Worm (Caenorhabditis elegans) whole organism, L2 larva: Measurements from ENCODE around the gene T21D9.2.

ENCODE experiments used
- C34F6.9 ChIP-seq: fragments of 150-350 bp; optimal IDR thresholded peaks from 2 replicates; lab custom pipeline; 2014; ENCODE audit warnings: missing biosample characterization, missing genetic modification characterization
- F13H6.1 ChIP-seq: sonication (generic microtip); optimal IDR thresholded peaks from 2 replicates; lab custom pipeline; 2016; ENCODE audit warnings: missing genetic modification characterization, missing compliant biosample characterization
- R02D3.7 ChIP-seq: fragments of 150-350 bp; optimal IDR thresholded peaks from 2 replicates; lab custom pipeline; 2014; ENCODE audit warnings: missing biosample characterization, missing genetic modification characterization
- Y55F3AM.14 ChIP-seq: fragments of 200-800 bp; sonication (Bioruptor generic); optimal IDR thresholded peaks from 2 replicates; lab custom pipeline; 2018; ENCODE audit warnings: mild to moderate bottlenecking, missing genetic modification characterization, missing compliant biosample characterization
- aly-2 ChIP-seq: fragments of 150-350 bp; optimal IDR thresholded peaks from 2 replicates; lab custom pipeline; 2014; ENCODE audit warnings: missing biosample characterization, missing genetic modification characterization
- ama-1 ChIP-seq: fragments of 150-350 bp; optimal IDR thresholded peaks from 2 replicates; lab custom pipeline; 2018; ENCODE audit warnings: inconsistent platforms
- blmp-1 ChIP-seq: sonication (generic microtip); optimal IDR thresholded peaks from 2 replicates; lab custom pipeline; 2017; ENCODE audit warnings: missing genetic modification characterization, mild to moderate bottlenecking, missing compliant biosample characterization, antibody characterized with exemption, moderate library complexity; ENCODE audit not compliant: insufficient read depth
- ceh-16 ChIP-seq: fragments of 150-350 bp; optimal IDR thresholded peaks from 2 replicates; lab custom pipeline; 2014; ENCODE audit warnings: missing biosample characterization, missing genetic modification characterization
- crh-2 ChIP-seq: sonication (generic microtip); optimal IDR thresholded peaks from 2 replicates; lab custom pipeline; 2017; ENCODE audit warnings: missing biosample characterization, missing genetic modification characterization
- dmd-4 ChIP-seq: sonication (generic microtip); optimal IDR thresholded peaks from 2 replicates; lab custom pipeline; 2017; ENCODE audit warnings: missing biosample characterization, missing genetic modification characterization
- egl-27 ChIP-seq: sonication (generic microtip); optimal IDR thresholded peaks from 3 replicates; lab custom pipeline; 2017; ENCODE audit warnings: missing biosample characterization, missing genetic modification reagents, missing genetic modification characterization
- fos-1 ChIP-seq: fragments of 150-350 bp; optimal IDR thresholded peaks from 2 replicates; lab custom pipeline; 2014; ENCODE audit warnings: missing biosample characterization, missing genetic modification characterization
- gmeb-1 ChIP-seq: fragments of 150-350 bp; optimal IDR thresholded peaks from 2 replicates; lab custom pipeline; 2014; ENCODE audit warnings: missing biosample characterization, missing genetic modification characterization
- lin-11 ChIP-seq: fragments of 150-350 bp; sonication (generic microtip); optimal IDR thresholded peaks from 2 replicates; lab custom pipeline; 2014; ENCODE audit warnings: missing biosample characterization, missing genetic modification characterization, inconsistent platforms, mixed read lengths
- lin-13 ChIP-seq: fragments of 150-350 bp; optimal IDR thresholded peaks from 2 replicates; lab custom pipeline; 2014; ENCODE audit warnings: missing biosample characterization, missing genetic modification reagents, missing genetic modification characterization
- lin-39 ChIP-seq: fragments of 150-350 bp; optimal IDR thresholded peaks from 2 replicates; lab custom pipeline; 2014; ENCODE audit warnings: missing biosample characterization, missing genetic modification reagents, missing genetic modification characterization
- mab-5 ChIP-seq: fragments of 150-350 bp; optimal IDR thresholded peaks from 2 replicates; lab custom pipeline; 2014; ENCODE audit warnings: missing biosample characterization, missing genetic modification characterization
- nhr-10 ChIP-seq: sonication (generic microtip); optimal IDR thresholded peaks from 2 replicates; lab custom pipeline; 2017; ENCODE audit warnings: missing biosample characterization, missing genetic modification characterization
- nhr-11 ChIP-seq: fragments of 150-350 bp; optimal IDR thresholded peaks from 2 replicates; lab custom pipeline; 2014; ENCODE audit warnings: missing biosample characterization, missing genetic modification characterization
- nhr-129 ChIP-seq: fragments of 150-350 bp; optimal IDR thresholded peaks from 2 replicates; lab custom pipeline; 2014; ENCODE audit warnings: missing biosample characterization, missing genetic modification characterization
- nhr-21 ChIP-seq: fragments of 150-350 bp; optimal IDR thresholded peaks from 2 replicates; lab custom pipeline; 2014; ENCODE audit warnings: missing biosample characterization, missing genetic modification characterization
- nhr-25 ChIP-seq: fragments of 150-350 bp; sonication (generic microtip); optimal IDR thresholded peaks from 3 replicates; lab custom pipeline; 2014; ENCODE audit warnings: missing biosample characterization, missing genetic modification characterization
- nhr-6 ChIP-seq: fragments of 150-350 bp; optimal IDR thresholded peaks from 2 replicates; lab custom pipeline; 2014; ENCODE audit warnings: missing biosample characterization, missing genetic modification characterization
- peb-1 ChIP-seq: fragments of 150-350 bp; optimal IDR thresholded peaks from 2 replicates; lab custom pipeline; 2014; ENCODE audit warnings: missing biosample characterization, missing genetic modification characterization
- sem-4 ChIP-seq: fragments of 150-350 bp; optimal IDR thresholded peaks from 2 replicates; lab custom pipeline; 2014; ENCODE audit warnings: missing biosample characterization, missing genetic modification reagents, missing genetic modification characterization
- skn-1 ChIP-seq: sonication (generic microtip); optimal IDR thresholded peaks from 2 replicates; lab custom pipeline; 2017; ENCODE audit warnings: missing biosample characterization, missing genetic modification characterization
- sma-3 ChIP-seq: sonication (generic microtip); optimal IDR thresholded peaks from 2 replicates; lab custom pipeline; 2016; ENCODE audit warnings: missing genetic modification reagents, missing genetic modification characterization, missing compliant biosample characterization
- sma-9 ChIP-seq, 2 experiments: fragments of 150-350 bp in 1 of 2; sonication (generic microtip) in 1 of 2; optimal IDR thresholded peaks; 2 replicates each; lab custom pipeline; 2014 to 2016; ENCODE audit warnings: missing genetic modification characterization in 2 of 2, mild to moderate bottlenecking in 1 of 2, missing biosample characterization in 1 of 2, missing compliant biosample characterization in 1 of 2, missing genetic modification reagents in 1 of 2, moderate library complexity in 1 of 2
- unc-55 ChIP-seq: fragments of 150-350 bp; sonication (generic microtip); optimal IDR thresholded peaks from 3 replicates; lab custom pipeline; 2014; ENCODE audit warnings: missing biosample characterization, missing genetic modification reagents, missing genetic modification characterization
- ztf-1 ChIP-seq: fragments of 200-800 bp; sonication (Bioruptor generic); conservative IDR thresholded peaks from 2 replicates; pipeline ENCODE4 v1.3.6; 2022; ENCODE audit warnings: missing genetic modification characterization, missing compliant biosample characterization
- ztf-4 ChIP-seq: fragments of 150-350 bp; optimal IDR thresholded peaks from 2 replicates; lab custom pipeline; 2014; ENCODE audit warnings: missing biosample characterization, missing genetic modification characterization

T21D9.2 gene

DNA sequence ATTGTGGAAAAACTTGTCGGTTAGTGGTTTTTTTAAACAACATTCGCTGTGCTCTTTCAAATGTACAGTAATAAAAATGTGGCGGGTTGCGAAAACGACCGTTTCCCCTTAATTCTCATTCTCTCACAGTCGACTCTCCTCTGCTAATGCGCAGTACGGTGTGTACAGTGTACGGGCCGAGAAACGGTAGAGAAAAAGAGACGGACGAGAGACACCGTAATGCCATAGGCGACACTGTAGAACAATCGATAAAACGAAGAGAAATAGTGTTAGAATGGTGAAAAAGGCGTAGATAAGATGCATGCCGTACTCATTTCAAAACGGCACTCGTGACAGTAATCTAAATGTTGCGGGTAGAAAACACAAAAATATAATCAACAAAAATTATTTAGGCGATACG, 6.2 kb downstream of the T21D9.2 start (continued):
- no peak for TF ChIP-seq sem-4 (tag; lab: Kevin White, UChicago)
- TF ChIP-seq sma-9 (GFP tag; optimal IDR thresholded peaks at IDR 0.05; lab: Kevin White, UChicago), result peak; percentile 36
- TF ChIP-seq sma-9 (tag; optimal IDR thresholded peaks at IDR 0.05; lab: Kevin White, UChicago), result no peak

DNA sequence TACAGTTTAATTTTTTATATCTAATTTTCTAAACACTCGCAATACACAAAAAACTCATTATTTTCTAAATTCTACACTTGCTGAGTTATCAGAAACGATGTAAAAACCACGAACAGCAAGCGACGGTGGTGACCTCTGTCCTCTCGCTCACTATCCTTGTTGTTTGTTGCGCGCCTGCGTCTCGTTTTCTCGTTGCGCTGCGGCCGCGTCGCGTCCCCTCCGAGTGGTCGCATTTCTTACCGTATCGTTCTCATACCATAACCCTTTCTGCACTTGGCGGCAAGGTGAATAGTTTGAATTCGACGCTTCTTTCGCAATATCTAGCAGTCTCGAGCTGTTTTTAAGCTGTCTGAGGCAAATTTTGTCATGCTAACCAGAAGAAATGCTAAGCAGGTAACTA, 7.3 kb downstream of the T21D9.2 start, which contains the start of gene lsy-2:
Gene lsy-2, plus strand, starts transcription at position 271 of the 400 bp plus-strand sequence.
- TF ChIP-seq nhr-6 (tag; lab: Kevin White, UChicago) (no peak), ceh-16 (tag; lab: Kevin White, UChicago) (no peak), nhr-11 (tag; lab: Kevin White, UChicago) (no peak), crh-2 (tag; lab: Kevin White, UChicago) (peak; percentile 25), sem-4 (tag; lab: Kevin White, UChicago) (peak; percentile 12), lin-11 (tag; lab: Kevin White, UChicago) (peak; percentile 22), C34F6.9 (tag; lab: Kevin White, UChicago) (peak; percentile 42), nhr-129 (tag; lab: Kevin White, UChicago) (peak; percentile 60), F13H6.1 (tag; lab: Kevin White, UChicago) (peak; percentile 31), gmeb-1 (peak; percentile 61), blmp-1 (tag; lab: Kevin White, UChicago) (peak; percentile 29), lin-13 (peak; percentile 38), fos-1 (tag; lab: Kevin White, UChicago) (peak; percentile 31), sma-3 (peak; percentile 46), nhr-21 (tag; lab: Kevin White, UChicago) (peak; percentile 41), unc-55 (GFP tag; lab: Kevin White, UChicago) (peak; percentile 33), nhr-25 (tag; lab: Kevin White, UChicago) (peak; percentile 68), nhr-10 (tag; lab: Kevin White, UChicago) (no peak), dmd-4 (tag; lab: Kevin White, UChicago) (no peak)

DNA sequence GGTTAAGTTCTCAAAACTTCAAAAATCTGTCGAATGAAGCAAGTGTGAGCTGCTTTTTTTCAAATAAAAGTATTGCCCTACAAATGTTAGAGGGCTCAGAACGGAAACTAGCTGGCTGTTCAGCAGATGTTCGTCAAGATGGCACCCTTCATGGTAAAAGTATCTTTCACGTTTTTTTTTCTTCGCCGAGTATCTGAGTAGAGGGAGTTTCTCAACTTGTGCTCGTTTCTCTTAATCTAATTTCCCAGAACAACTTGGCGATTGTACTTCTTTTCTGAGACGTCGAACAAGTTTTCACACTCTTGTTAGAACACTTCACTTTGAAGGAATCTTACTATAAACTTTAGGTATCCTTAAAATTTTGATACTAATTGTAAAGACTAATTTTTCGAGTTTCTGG, 9.0 kb downstream of the T21D9.2 start:
- TF ChIP-seq fos-1 (tag; lab: Kevin White, UChicago), result no peak
- no peak for TF ChIP-seq nhr-11 (tag; lab: Kevin White, UChicago)
- no peak for TF ChIP-seq peb-1 (tag; lab: Kevin White, UChicago)
- TF ChIP-seq lin-39 (tag; lab: Kevin White, UChicago), result no peak
- no peak for TF ChIP-seq F13H6.1 (tag; lab: Kevin White, UChicago)
- TF ChIP-seq Y55F3AM.14, result no peak

DNA sequence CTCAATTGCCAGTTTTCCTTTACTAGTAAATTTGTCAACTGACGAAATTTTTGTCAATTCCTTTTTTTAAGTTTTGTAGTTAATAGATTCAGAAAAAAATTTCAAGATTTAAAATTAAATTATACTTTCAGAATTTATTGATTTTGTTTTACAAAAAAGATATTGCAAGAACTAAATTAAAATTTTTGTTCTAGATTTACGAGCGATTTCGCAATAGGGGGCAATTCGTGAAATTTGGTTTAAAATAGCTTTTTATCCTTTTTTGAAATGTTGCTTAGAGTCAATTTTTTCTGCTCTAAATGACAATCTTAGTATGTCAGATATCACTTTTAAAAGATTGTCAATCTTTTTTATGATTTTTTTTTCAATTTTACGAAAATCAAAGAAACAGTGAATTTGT, 11.2 kb downstream of the T21D9.2 start:
- no peak for TF ChIP-seq ztf-4 (tag; lab: Kevin White, UChicago)
- peak; percentile 3 for TF ChIP-seq C34F6.9 (tag; lab: Kevin White, UChicago)
- TF ChIP-seq ztf-1, result no peak
- no peak for TF ChIP-seq egl-27 (tag; lab: Kevin White, UChicago)
- no peak for TF ChIP-seq peb-1 (tag; lab: Kevin White, UChicago)
- TF ChIP-seq blmp-1 (tag; lab: Kevin White, UChicago), result no peak
- TF ChIP-seq unc-55 (GFP tag; lab: Kevin White, UChicago), result peak; percentile 8
- no peak for TF ChIP-seq F13H6.1 (tag; lab: Kevin White, UChicago)

DNA sequence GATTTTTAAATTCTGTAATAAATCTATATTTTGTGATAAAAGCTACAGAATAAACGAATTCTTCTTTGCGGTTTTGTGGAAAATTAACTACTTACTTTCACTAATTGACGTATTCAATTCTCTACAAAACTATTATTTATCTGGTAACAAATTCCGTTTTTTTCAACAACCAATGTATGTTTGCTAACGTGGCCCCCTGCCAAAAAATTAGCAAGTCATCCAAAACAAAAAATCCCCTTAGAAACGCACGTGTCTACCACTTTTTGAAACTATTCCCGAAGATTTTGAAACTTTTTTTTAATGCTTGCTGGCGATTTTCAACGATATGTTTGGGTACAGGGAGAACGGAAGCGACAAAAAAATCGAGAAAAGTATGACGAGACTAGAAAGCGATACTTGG, 11.7 kb downstream of the T21D9.2 start, which contains the start of gene F49H12.2:
Gene F49H12.2, plus strand, starts transcription at position 301 of the 400 bp plus-strand sequence.
- no peak for TF ChIP-seq sma-9 (GFP tag; optimal IDR thresholded peaks at IDR 0.05; lab: Kevin White, UChicago)
- no peak for TF ChIP-seq sma-9 (tag; optimal IDR thresholded peaks at IDR 0.05; lab: Kevin White, UChicago)
- TF ChIP-seq ztf-1, result no peak
- TF ChIP-seq nhr-6 (tag; lab: Kevin White, UChicago), result no peak
- no peak for TF ChIP-seq skn-1 (tag; lab: Kevin White, UChicago)
- TF ChIP-seq nhr-21 (tag; lab: Kevin White, UChicago), result no peak
- TF ChIP-seq gmeb-1, result no peak
- TF ChIP-seq ztf-4 (tag; lab: Kevin White, UChicago), result no peak
- TF ChIP-seq aly-2 (tag; lab: Kevin White, UChicago), result no peak
- TF ChIP-seq mab-5, result no peak
- no peak for TF ChIP-seq R02D3.7
- TF ChIP-seq ama-1 (lab: Kevin White, UChicago), result no peak
- no peak for TF ChIP-seq lin-13
- no peak for TF ChIP-seq fos-1 (tag; lab: Kevin White, UChicago)
